Worm (Caenorhabditis elegans): ENCODE data around the gene nhr-239.
"Not testable (repeated sequence)": the region's sequence is repeated elsewhere in the genome, so short reads cannot be mapped to it uniquely, and the experiment has no call there.

The nhr-239 gene

DNA sequence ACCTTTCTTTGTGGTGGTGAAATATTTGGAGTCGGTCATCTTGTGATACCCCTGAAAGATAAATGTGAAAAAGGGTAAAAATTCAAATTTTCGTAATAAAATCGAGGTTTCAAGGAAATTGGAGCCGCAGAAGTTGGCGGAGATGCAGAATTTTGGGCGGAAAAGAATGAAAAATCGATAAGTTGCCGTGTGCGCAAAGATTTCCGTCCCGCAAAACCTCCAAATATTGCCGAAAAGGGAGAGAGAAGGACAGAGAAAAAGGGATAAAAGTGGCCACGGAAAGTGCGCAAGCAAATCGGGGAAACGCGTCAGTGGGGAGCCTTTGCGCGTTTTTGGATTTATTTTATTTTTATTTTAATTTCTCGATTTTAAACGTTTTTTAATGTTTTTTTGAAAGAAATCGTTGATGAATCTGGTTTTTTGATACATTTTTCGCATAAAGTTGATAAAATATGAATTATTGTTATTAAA is 35.5 kb downstream of the nhr-239 start, which contains the start of gene apb-1 (continued):
- TF ChIP-seq alr-1 (tag; optimal IDR thresholded peaks at IDR 0.05) = no peak
- TF ChIP-seq zag-1 (tag; optimal IDR thresholded peaks at IDR 0.05) = peak; percentile 88
- TF ChIP-seq unc-62 (GFP tag; optimal IDR thresholded peaks at IDR 0.05) = peak; percentile 36

DNA sequence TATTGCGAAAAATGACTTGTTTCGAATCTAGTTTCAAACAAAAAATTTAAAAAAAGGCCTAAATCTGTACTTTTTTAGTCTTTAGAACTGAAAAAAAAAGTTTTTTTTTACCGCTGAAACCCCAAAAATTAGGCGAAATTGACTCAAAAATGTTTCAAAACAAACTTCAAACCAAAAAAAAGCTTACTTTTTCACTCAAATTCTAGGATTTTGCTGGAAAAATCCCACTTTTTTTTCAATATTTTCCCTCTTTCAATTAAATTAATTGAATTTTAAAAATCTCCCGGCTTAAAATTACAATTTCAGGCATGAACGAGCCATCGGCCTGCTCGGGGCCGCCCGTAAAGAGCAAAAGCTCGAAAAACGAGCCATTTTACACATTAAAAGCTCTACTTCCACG is 36.2 kb downstream of the nhr-239 start, which contains the start of gene mdt-19:
Gene mdt-19, plus strand, starts transcription at position 301 of the 400 bp plus-strand sequence.
- no peak for TF ChIP-seq lsy-2 (tag; optimal IDR thresholded peaks at IDR 0.05)
- no peak for TF ChIP-seq nhr-12 (tag; optimal IDR thresholded peaks at IDR 0.05)
- no peak for TF ChIP-seq nhr-129 (tag; optimal IDR thresholded peaks at IDR 0.05)
- TF ChIP-seq alr-1 (tag; optimal IDR thresholded peaks at IDR 0.05) = no peak
- no peak for TF ChIP-seq ztf-1 (GFP tag; conservative IDR thresholded peaks at IDR 0.05)
- no peak for TF ChIP-seq ceh-16 (tag; optimal IDR thresholded peaks at IDR 0.05)
- TF ChIP-seq nhr-6 (tag; optimal IDR thresholded peaks at IDR 0.05) = no peak
- TF ChIP-seq ZK546.5 (tag; optimal IDR thresholded peaks at IDR 0.05) = no peak
- TF ChIP-seq F13H6.1 (tag; optimal IDR thresholded peaks at IDR 0.05) = no peak
- TF ChIP-seq nhr-25 (tag; optimal IDR thresholded peaks at IDR 0.05) = no peak
- TF ChIP-seq crh-2 (tag; optimal IDR thresholded peaks at IDR 0.05) = no peak
- no peak for TF ChIP-seq unc-39 (tag; optimal IDR thresholded peaks at IDR 0.05)

DNA sequence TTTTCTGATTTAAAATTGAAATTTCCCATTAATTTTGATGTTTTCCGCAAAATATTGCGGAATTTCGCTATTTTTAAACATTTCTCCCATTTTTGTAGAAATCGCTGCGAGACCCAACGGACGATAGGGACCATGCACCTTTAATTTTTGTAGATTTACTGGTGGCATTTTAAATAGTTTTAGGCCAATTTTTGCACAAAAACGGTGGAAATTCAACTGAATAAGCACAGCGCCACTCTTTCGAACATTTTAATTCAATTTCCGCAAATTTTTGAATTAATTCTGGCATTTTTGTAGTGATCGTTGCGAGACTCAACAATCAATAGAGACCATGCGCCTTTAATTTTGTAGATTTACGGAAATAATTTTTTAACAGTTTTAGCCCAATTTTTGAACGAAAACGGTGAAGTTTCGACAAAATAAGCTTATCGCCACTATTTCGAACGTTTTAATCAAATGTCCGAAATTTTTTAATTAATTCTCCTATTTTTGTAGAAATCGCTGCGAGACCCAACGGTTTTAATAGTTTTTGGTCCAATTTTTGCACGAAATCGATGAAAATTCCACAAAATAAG is 37.1 kb downstream of the nhr-239 start:
- TF ChIP-seq sma-9 (GFP tag; optimal IDR thresholded peaks at IDR 0.05) = no peak
- no peak for TF ChIP-seq sma-9 (tag; optimal IDR thresholded peaks at IDR 0.05)
- no peak for TF ChIP-seq lin-13 (GFP tag; optimal IDR thresholded peaks at IDR 0.05)
- no peak for TF ChIP-seq lin-39 (tag; optimal IDR thresholded peaks at IDR 0.05)
- TF ChIP-seq ZK546.5 (tag; optimal IDR thresholded peaks at IDR 0.05) = no peak
- TF ChIP-seq crh-2 (tag; optimal IDR thresholded peaks at IDR 0.05) = no peak
- TF ChIP-seq nhr-77 (tag; optimal IDR thresholded peaks at IDR 0.05) = no peak
- TF ChIP-seq C34F6.9 (tag; optimal IDR thresholded peaks at IDR 0.05) = no peak
- TF ChIP-seq sma-3 (GFP tag; optimal IDR thresholded peaks at IDR 0.05) = no peak
- no peak for TF ChIP-seq ztf-1 (GFP tag; conservative IDR thresholded peaks at IDR 0.05)
- no peak for TF ChIP-seq unc-62 (GFP tag; optimal IDR thresholded peaks at IDR 0.05)
- no peak for TF ChIP-seq ceh-16 (tag; optimal IDR thresholded peaks at IDR 0.05)
- TF ChIP-seq egl-27 (tag; optimal IDR thresholded peaks at IDR 0.05) = no peak
- no peak for TF ChIP-seq ztf-4 (tag; optimal IDR thresholded peaks at IDR 0.05)
- no peak for TF ChIP-seq blmp-1 (tag; optimal IDR thresholded peaks at IDR 0.05; ENCODE audit: insufficient read depth)
- no peak for TF ChIP-seq fos-1 (tag; optimal IDR thresholded peaks at IDR 0.05)

DNA sequence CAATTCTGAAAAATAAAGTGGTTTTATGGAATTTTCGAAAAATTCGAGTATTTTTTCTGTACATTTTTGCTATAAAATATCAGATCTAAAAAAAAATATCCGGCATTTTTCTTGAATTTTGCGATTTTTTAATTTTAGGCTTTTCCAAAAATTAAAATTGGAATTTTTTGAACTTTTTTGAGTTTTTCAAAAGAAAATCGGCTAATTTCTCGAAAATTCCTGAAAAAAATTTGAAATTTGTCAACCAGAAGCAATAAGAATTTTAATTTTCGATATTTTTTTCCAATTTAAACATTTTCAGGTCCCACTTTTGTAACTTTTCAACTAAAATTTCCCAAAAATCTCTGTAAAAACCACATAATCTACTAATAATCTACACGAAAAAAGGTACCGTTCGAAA is 42.2 kb downstream of the nhr-239 start, which contains the start of gene Y71H2B.11:
Gene Y71H2B.11, plus strand, starts transcription at position 301 of the 400 bp plus-strand sequence.
- no peak for TF ChIP-seq ztf-1 (GFP tag; conservative IDR thresholded peaks at IDR 0.05)
- TF ChIP-seq egl-27 (tag; optimal IDR thresholded peaks at IDR 0.05) = no peak
- no peak for TF ChIP-seq skn-1 (tag; optimal IDR thresholded peaks at IDR 0.05)
- no peak for TF ChIP-seq lsy-2 (tag; optimal IDR thresholded peaks at IDR 0.05)
- no peak for TF ChIP-seq dmd-4 (tag; optimal IDR thresholded peaks at IDR 0.05)
- TF ChIP-seq ceh-16 (tag; optimal IDR thresholded peaks at IDR 0.05) = no peak
- no peak for TF ChIP-seq C34F6.9 (tag; optimal IDR thresholded peaks at IDR 0.05)
- TF ChIP-seq lin-39 (tag; optimal IDR thresholded peaks at IDR 0.05) = no peak
- TF ChIP-seq blmp-1 (tag; optimal IDR thresholded peaks at IDR 0.05; ENCODE audit: insufficient read depth) = no peak
- TF ChIP-seq fos-1 (tag; optimal IDR thresholded peaks at IDR 0.05) = no peak
- TF ChIP-seq nhr-23 (tag; optimal IDR thresholded peaks at IDR 0.05) = no peak

DNA sequence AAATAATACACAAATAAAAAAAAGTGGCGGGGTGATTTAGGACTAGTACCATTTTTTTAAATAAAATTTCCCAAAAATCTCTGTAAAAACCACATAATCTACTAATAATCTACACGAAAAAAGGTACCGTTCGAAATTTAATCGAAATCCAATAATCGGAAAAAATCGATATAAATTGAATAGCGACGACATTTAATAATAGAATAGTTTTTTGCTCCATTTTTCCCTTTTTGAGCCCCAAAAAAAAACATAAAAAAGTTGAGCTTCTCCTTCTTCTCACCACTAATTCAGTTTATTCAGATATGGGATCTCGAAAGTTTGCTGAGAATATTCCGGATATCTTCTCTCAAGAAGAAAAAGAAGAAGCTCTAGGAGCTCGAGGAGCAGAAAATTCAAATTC is 46.2 kb downstream of the nhr-239 start, which contains the start of gene Y71H2B.5:
Gene Y71H2B.5, plus strand, starts transcription at position 301 of the 400 bp plus-strand sequence.
- not testable (repeated sequence) for TF ChIP-seq ama-1 (optimal IDR thresholded peaks at IDR 0.05); lin-13 (GFP tag; optimal IDR thresholded peaks at IDR 0.05); mab-5 (tag; optimal IDR thresholded peaks at IDR 0.05)

Measured in whole organism, L2 larva.